Fruit fly (Drosophila melanogaster) ovary, adult (tissue): ENCODE results near the gene gNacalpha.

Experiments used
- CG17801 ChIP-seq: fragments of 200-800 bp; optimal IDR thresholded peaks from 2 replicates; lab custom pipeline; 2019; ENCODE audit warnings: missing biosample characterization, mild to moderate bottlenecking, missing genetic modification characterization, moderate library complexity; ENCODE audit not compliant: partially characterized antibody

Gene gNacalpha

dm6 chr2L:1036811-1037296, at the start of gene gNacalpha:
TSS of gene gNacalpha (plus strand) at chr2L:1037246.
- TF ChIP-seq CG17801 (GFP tag; lab: Kevin White, UChicago) = no peak

dm6 chr2L:1006516-1006915, 30.5 kb upstream of the gNacalpha start:
- TF ChIP-seq CG17801 (GFP tag; lab: Kevin White, UChicago) = no peak

dm6 chr2L:1007142-1007839, 29.8 kb upstream of the gNacalpha start:
- no peak for TF ChIP-seq CG17801 (GFP tag; lab: Kevin White, UChicago)

dm6 chr2L:1007840-1008241, 29.2 kb upstream of the gNacalpha start:
- peak; percentile 9 for TF ChIP-seq CG17801 (GFP tag; lab: Kevin White, UChicago)

- TF ChIP-seq CG17801 (GFP tag; lab: Kevin White, UChicago) = no peak
These were observed 28.1 kb upstream of the gNacalpha start for dm6 chr2L:1008923-1009322.

dm6 chr2L:1026797-1027196, 10.2 kb upstream of the gNacalpha start, which contains the start of gene CG4375:
TSS of gene CG4375 (minus strand) at chr2L:1026897.
- no peak for TF ChIP-seq CG17801 (GFP tag; lab: Kevin White, UChicago)

dm6 chr2L:1043195-1043990, 6.3 kb downstream of the gNacalpha start:
- TF ChIP-seq CG17801 (GFP tag; lab: Kevin White, UChicago) = no peak

dm6 chr2L:1047245-1047644, 10.2 kb downstream of the gNacalpha start:
- no peak for TF ChIP-seq CG17801 (GFP tag; lab: Kevin White, UChicago)

- TF ChIP-seq CG17801 (GFP tag; lab: Kevin White, UChicago) = no peak
These were observed 10.9 kb downstream of the gNacalpha start, which contains the start of gene IA-2 for dm6 chr2L:1047965-1048364. TSS of gene IA-2 (minus strand) at chr2L:1048053.

dm6 chr2L:1048427-1048826, 11.4 kb downstream of the gNacalpha start:
- no peak for TF ChIP-seq CG17801 (GFP tag; lab: Kevin White, UChicago)

dm6 chr2L:1048846-1049245, 11.8 kb downstream of the gNacalpha start:
- TF ChIP-seq CG17801 (GFP tag; lab: Kevin White, UChicago) = no peak

dm6 chr2L:1049361-1049760, 12.3 kb downstream of the gNacalpha start:
- TF ChIP-seq CG17801 (GFP tag; lab: Kevin White, UChicago) = no peak

- no peak for TF ChIP-seq CG17801 (GFP tag; lab: Kevin White, UChicago)
These were observed 19.6 kb downstream of the gNacalpha start for dm6 chr2L:1056631-1057030.

dm6 chr2L:1057513-1057912, 20.5 kb downstream of the gNacalpha start:
- TF ChIP-seq CG17801 (GFP tag; lab: Kevin White, UChicago) = no peak
